Fruit fly (Drosophila melanogaster) whole organism, embryonic: ENCODE results near the gene Desat1.

Experiments used
- CG1024 ChIP-seq: fragments of 200-800 bp; sonication (Bioruptor generic); IDR thresholded peaks from 2 replicates; pipeline ENCODE4 v1.3.6; 2022; ENCODE audit warnings: missing biosample characterization, missing genetic modification characterization
- CG15073 ChIP-seq: fragments of 200-800 bp; sonication (Bioruptor generic); optimal IDR thresholded peaks from 2 replicates; lab custom pipeline; 2016; ENCODE audit warnings: missing biosample characterization, missing genetic modification characterization
- CG30020 ChIP-seq: fragments of 200-800 bp; optimal IDR thresholded peaks from 2 replicates; lab custom pipeline; 2019; ENCODE audit warnings: missing biosample characterization, mild to moderate bottlenecking, missing genetic modification characterization, moderate library complexity
- CG30403 ChIP-seq: fragments of 200-800 bp; sonication (Bioruptor generic); optimal IDR thresholded peaks from 3 replicates; lab custom pipeline; 2016; ENCODE audit warnings: missing biosample characterization, missing genetic modification characterization
- CG9797 ChIP-seq: fragments of 200-800 bp; sonication (Bioruptor generic); optimal IDR thresholded peaks from 3 replicates; lab custom pipeline; 2018; ENCODE audit warnings: missing biosample characterization, mild to moderate bottlenecking, missing genetic modification characterization
- Camta ChIP-seq: fragments of 200-800 bp; sonication (Bioruptor generic); optimal IDR thresholded peaks from 2 replicates; lab custom pipeline; 2016; ENCODE audit warnings: missing biosample characterization, missing genetic modification characterization
- Hand ChIP-seq: fragments of 200-800 bp; sonication (Bioruptor generic); optimal IDR thresholded peaks from 2 replicates; lab custom pipeline; 2017; ENCODE audit warnings: mild to moderate bottlenecking, missing biosample characterization, missing genetic modification reagents, missing genetic modification characterization
- NC2α ChIP-seq: fragments of 200-800 bp; sonication (Bioruptor generic); optimal IDR thresholded peaks from 2 replicates; lab custom pipeline; 2016; ENCODE audit warnings: missing biosample characterization, missing genetic modification characterization
- NfI ChIP-seq: fragments of 200-800 bp; sonication (Bioruptor generic); optimal IDR thresholded peaks from 3 replicates; lab custom pipeline; 2018; ENCODE audit warnings: missing biosample characterization, mild to moderate bottlenecking, missing genetic modification characterization, moderate library complexity
- Pdp1 ChIP-seq, 2 experiments: fragments of 200-800 bp; sonication (Bioruptor generic); optimal IDR thresholded peaks; 3 replicates each; lab custom pipeline; 2016; ENCODE audit warnings: missing biosample characterization in 2 of 2, missing genetic modification characterization in 2 of 2, mild to moderate bottlenecking in 1 of 2, moderate library complexity in 1 of 2
- scrt ChIP-seq: fragments of 200-800 bp; sonication (Bioruptor generic); optimal IDR thresholded peaks from 2 replicates; lab custom pipeline; 2018; ENCODE audit warnings: missing biosample characterization, mild to moderate bottlenecking, missing genetic modification characterization, moderate library complexity
- zfh1 ChIP-seq: fragments of 200-800 bp; sonication (Bioruptor generic); IDR thresholded peaks from 3 replicates; pipeline ENCODE4 v1.3.6; 2022; ENCODE audit warnings: missing biosample characterization, missing genetic modification characterization

- TF ChIP-seq Hand (GFP tag; lab: Kevin White, UChicago) (no peak), zfh1 (no peak), CG15073 (GFP tag; lab: Kevin White, UChicago) (no peak), CG30403 (GFP tag; lab: Kevin White, UChicago) (no peak), Pdp1 (GFP tag; optimal IDR thresholded peaks at IDR 0.05; lab: Kevin White, UChicago) (no peak), Camta (GFP tag; lab: Kevin White, UChicago) (no peak), CG1024 (GFP tag; lab: Robert Waterston, UW) (no peak), scrt (GFP tag; lab: Kevin White, UChicago) (no peak), CG9797 (GFP tag; lab: Kevin White, UChicago) (peak; percentile 70), NC2α (GFP tag; lab: Kevin White, UChicago) (no peak), CG30020 (tag; lab: Kevin White, UChicago) (peak; percentile 27), NfI (no peak)
Observed at dm6 chr3R:12413274-12413958, 26.0 kb upstream of the Desat1 start, which contains the start of the genes Dip-C and pps.
